Fruit fly (Drosophila melanogaster): Measurements from ENCODE around the gene Adhr.

Adhr gene

DNA sequence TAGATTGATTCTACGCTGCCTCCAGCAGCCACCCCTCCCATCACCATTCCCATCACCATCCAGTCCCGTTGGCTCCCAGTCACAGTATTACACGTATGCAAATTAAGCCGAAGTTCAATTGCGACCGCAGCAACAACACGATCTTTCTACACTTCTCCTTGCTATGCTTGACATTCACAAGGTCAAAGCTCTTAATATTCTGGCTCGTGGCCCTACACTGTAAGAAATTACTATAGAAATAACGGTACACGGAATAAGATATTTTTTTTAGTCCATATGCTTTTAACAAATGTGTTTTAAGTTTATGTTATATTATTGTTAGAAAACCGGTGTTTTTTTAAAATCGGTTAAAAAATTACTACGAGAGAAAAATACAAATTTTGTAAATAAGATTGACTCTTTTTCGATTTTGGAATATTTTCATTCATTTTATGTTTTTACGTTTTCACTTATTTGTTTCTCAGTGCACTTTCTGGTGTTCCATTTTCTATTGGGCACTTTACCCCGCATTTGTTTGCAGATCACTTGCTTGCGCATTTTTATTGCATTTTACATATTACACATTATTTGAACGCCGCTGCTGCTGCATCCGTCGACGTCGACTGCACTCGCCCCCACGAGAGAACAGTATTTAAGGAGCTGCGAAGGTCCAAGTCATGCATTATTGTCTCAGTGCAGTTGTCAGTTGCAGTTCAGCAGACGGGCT lies at the start of gene Adhr, which contains the start of gene Adh:
Gene Adhr, plus strand, starts transcription at position 656 of the 706 bp plus-strand sequence.
Gene Adh, plus strand, starts transcription at position 656 of the 706 bp plus-strand sequence.
- TF ChIP-seq CTCF (optimal IDR thresholded peaks at IDR 0.05) (no peak), CG8478 (optimal IDR thresholded peaks at IDR 0.05) (no peak)

DNA sequence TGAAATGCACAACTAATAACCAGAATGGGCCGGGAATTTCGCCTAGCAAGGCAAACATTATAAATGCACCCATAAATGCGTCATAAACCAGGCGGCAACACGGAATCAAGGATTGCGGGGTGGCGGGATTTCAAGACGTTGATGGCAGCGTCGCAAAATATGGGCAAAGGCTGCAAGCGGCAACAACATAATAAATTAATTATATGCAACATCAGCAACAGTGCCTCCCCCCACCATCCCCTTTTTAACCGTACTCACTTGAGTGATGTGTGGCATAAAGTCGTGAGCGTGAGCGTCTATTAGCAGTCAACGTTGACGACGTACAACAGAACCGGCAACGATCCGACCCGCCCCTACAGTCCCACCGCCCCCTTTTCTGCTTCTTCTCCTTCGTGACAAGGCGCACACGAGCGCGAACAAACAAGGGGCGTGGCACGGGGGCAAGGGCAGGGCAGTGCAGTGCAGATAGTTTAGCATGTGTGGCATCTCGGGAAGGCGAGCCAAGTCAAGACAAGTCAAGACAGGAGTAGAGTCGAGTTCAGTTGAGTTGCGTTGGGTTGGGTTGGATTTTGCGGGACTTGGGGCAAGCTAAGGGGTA lies 46.7 kb upstream of the Adhr start:
- no peak for TF ChIP-seq CG8478 (optimal IDR thresholded peaks at IDR 0.05)
- no peak for TF ChIP-seq CTCF (optimal IDR thresholded peaks at IDR 0.05)

DNA sequence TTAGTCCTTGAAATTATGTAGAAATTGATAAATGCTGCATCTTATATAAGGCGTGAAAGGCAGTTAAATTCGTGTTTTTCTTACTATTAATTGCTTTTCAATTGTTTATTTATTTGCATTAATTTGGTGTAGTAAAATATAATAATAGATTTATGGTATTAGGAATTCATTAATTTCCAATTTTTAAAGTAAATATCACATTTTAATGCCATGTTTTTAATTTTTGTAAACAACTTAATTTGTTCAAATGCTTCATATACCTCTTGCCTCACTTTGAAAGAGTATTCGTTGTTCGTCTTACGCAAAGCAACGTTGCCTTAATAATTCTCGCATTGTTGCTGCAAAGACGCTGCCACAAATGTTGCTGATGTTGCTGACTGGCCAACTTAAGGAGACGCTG lies 46.1 kb upstream of the Adhr start:
- no peak for TF ChIP-seq CG8478 (optimal IDR thresholded peaks at IDR 0.05)
- TF ChIP-seq CTCF (optimal IDR thresholded peaks at IDR 0.05), result no peak

DNA sequence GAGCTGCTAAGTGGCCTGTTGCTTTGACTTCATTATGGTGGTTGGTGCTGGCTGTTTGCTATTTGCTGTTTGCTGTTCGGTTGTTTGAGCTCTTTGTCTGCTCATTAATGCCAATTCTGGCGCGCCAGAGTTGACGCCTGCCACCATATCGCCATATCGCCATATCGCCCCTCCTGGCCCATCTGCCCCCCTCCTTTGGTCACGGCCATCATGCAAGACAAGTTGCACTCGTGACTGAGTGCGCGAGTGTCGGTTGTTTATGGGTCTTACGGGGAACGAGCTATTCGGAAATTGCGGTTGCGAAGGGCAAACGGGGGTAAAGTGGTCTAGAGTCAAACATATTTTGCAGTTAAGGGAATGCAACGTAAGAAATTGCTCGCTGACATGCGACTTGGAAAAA lies 45.2 kb upstream of the Adhr start:
- TF ChIP-seq CTCF (optimal IDR thresholded peaks at IDR 0.05), result no peak

DNA sequence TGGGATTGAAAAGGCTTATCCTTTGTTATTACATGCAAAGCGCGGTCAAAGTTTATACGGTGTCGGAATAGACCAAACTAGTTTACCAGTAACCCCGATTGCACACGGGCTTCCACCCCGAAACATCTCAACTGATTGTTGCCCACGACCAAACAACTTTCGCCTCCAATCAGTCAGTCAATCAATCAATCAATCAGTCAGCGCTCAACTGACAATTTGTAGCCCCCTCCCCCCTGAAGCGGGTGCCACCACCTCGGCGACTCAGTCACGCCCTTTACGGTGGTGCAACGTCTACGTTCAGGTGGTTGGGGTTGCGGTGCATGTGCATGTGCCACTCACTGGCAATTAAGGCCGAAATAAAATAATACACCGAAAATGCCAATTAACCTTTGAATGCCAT lies 44.5 kb upstream of the Adhr start:
- TF ChIP-seq CTCF (optimal IDR thresholded peaks at IDR 0.05) (no peak), CG8478 (optimal IDR thresholded peaks at IDR 0.05) (no peak)

DNA sequence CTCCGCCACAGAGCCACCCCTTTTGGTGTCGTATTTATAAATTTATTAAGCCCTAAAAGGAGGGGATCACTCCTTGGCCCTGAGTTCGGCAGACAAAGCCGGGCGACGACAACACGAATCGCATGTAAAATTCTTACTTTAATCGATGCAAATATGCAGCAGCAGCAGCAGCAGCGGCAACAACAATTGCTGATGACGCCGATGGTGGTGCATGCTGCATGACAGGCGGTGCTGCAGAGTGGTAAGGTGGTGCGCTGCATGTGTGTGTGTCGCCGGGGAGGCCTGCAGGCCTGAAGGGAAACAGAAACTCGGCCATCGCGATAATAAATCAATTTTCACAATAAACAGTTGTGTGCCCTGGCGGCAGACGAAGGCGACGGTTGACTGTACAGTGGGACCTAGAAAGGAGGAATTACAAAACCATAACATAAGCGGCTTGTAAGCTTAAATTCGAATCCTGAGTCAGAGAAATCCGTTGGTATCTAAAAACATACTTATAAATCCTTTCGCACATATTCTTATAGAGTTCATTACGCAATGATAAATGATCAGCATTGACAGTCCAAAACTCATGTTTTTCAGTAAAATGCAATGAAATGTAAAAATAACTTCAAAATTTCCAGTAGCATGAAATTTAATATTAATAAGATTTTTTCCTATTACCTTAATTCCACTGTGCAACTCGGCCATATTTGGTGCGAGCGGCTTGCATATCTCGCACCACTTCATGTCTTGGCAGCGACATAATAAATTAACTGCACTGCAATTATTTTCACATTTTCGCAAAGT lies 43.5 kb upstream of the Adhr start:
- no peak for TF ChIP-seq CG8478 (optimal IDR thresholded peaks at IDR 0.05)
- no peak for TF ChIP-seq CTCF (optimal IDR thresholded peaks at IDR 0.05)

DNA sequence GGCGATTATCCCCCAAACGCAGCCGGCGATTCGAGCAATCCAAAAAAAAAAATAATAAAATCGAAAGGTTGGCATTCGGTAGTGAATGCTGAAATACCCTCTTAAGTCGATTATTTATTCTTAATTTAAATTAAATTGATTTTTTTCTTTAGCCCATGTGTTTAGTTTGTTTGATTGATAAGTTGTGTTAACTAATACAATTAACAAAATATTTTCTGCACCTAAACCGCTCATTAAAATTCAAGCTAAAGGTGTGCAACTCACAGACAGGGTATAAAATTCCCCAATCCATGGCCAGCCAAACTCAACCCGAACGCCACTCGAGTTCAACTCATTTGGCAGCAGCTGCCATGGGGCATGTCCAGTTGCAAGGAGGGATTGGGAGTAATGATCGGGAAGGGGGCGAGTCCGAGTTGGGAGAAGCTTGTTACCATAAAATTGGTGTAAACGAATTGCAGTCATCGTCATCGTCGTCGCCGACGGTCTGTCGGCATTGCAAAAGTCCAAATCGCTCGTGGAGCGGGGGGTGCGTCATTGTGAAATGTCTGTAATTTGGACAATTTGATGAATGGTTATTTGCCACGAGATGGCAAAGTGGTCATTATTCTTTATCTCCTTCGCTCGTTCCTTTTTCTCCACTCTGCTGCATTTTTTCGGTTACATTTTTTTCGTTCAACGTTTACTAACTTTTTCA lies 42.0 kb upstream of the Adhr start:
- TF ChIP-seq CTCF (optimal IDR thresholded peaks at IDR 0.05), result no peak
- TF ChIP-seq CG8478 (optimal IDR thresholded peaks at IDR 0.05), result no peak

DNA sequence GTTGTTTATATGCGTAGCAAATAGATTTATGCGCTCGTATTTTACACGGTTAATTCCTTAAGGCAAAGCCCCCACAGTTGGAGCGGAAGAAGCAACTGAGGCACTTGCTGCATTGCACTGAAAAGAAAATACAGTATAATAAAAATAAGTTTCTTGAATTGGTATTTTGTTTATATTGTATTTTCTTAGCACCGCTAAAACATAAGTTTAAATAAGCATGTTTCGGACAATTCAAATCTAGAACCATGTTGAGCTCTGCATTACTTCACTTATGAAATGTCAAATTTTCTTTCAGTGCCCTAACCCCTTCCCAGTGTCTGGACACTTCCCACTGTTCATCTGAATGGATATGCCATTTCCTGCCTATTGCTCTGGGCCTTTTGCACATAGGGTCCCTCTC lies 40.5 kb upstream of the Adhr start:
- TF ChIP-seq CG8478 (optimal IDR thresholded peaks at IDR 0.05), result no peak
- no peak for TF ChIP-seq CTCF (optimal IDR thresholded peaks at IDR 0.05)

DNA sequence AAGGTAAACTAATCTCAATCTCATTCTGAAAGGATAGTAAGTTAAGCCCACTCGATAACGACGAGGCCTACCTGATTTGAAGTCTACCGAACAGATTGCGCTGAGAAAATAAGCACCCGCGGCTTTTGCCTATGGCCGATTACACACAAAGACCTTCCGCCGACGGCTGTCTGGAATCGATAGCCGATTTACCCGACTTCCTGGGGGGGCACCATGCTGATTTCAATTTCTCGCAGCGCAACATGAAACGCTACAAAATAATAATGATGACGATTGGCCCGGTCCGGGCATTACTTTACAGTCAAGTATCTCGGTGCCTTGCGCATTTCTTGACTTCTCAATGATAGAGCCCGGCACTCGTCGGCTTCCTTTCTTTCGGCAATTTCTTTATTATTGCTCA lies 38.2 kb upstream of the Adhr start:
- TF ChIP-seq CTCF (optimal IDR thresholded peaks at IDR 0.05) (no peak), CG8478 (optimal IDR thresholded peaks at IDR 0.05) (no peak)

DNA sequence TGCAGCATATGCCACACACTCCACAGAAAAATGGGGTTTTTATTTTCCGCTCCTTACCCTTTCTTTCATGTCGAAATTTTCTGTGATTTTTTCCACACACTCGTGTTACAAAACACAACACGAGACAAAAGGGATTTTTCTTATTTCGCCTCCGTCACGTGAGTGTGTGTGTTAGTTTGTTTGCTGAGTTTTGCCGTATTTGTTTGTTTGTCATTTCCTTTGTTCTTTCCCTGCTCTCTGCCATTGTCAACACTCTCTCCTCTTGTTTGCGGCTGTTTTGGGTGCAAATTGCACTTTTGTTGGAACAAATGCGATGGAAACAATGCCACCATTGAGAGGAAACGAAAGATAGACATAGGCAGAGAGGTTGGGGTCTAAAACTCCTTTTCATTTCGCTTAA lies 35.9 kb upstream of the Adhr start:
- no peak for TF ChIP-seq CG8478 (optimal IDR thresholded peaks at IDR 0.05)
- no peak for TF ChIP-seq CTCF (optimal IDR thresholded peaks at IDR 0.05)

DNA sequence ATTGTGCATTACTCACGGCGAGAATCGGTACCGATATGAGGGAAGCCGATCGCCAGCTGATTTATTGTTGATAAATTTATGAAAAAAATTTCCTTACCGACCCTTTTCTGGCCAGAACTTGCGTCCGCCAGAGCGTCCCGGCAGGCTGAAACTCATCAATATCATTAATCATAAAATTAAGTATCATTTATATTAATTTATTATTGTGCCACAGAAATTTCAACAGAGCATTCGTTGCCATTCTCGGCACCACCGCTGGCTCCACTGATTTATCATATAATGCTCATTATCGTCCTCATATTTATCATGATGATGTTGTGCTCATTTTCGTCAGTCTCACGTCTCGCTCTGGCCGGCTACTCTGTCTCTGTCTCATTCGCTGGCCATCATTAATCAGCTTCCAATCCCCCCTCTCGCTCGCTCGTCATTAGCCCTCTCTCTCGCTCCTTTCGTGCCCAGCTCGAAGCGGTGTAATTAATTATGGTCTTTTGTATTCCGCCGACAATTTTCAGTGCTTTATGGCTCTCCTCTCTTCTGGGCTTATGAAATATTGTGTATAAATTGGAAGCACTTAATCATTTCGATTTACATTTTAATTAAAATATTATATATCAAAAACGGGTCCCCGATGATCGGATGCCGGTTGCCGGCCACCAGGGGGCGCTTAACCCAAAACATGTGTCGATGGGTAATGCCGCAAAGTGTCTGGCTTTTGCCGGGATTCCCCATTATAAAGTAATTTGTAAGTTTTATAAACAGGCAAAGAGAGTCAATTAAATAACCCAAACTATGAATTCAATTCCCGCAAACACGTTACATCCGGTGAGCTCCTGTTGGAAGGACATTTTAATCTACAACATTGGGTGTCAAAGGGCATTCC lies 34.4 kb upstream of the Adhr start:
- TF ChIP-seq CTCF (optimal IDR thresholded peaks at IDR 0.05) (peak in 1 of 2 experiments; percentile 71), CG8478 (optimal IDR thresholded peaks at IDR 0.05) (no peak)

DNA sequence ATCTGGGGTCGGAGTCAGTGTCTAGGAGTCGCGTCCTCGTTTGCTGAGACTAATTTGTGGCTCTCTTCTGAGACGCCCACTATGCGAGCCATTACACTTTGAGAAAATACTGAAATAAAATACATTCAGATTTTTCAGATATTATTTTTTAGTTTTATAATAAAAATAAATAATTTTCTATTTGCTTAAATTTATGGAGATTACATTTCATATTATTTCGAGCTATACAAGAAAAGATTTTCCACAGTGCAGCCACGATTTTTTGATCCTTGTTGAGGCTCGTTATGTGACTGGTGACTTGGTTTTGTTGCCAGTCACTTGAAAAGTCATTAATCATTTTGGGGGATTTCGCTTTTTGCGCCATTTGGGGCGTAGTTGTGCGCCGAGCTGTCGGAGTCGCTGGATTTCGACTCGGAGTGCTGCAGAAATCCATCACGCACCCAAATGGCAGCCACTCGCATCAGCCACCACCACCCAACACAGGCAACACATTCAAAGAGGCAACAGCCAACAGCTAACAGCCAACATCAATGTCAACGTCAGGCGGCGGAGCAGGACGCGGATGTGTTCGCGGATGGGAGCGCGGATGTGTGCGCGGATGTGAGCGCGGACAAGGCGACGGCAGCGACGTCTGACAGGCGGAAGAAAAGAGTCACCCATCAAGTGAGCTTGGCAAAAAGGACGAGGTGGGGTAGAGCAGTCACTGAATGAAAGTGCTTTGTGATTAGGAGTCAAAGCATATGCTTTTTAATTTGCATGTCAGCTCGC lies 28.5 kb upstream of the Adhr start:
- TF ChIP-seq CTCF (optimal IDR thresholded peaks at IDR 0.05) (peak in 1 of 2 experiments; percentile 14), CG8478 (optimal IDR thresholded peaks at IDR 0.05) (no peak)

DNA sequence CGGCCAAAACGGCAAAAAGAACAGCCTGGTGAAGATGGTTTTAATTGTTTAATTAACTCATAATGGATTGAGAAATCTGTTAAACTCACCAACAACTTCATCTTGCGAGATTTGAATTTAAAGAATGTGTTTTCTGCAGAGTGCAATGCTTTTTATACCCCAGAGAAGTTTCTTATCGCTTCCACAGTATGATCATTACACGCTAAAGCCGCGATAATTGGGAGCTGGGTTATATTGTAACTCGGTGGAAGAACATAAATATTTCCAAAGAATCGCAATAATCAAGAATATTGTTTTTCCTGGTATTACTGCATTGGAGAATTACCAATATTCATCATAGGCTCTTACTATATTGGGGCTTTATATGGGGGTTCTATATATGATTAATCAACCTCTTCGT lies 27.2 kb upstream of the Adhr start, which contains the start of gene CG42680:
Gene CG42680, minus strand, starts transcription at position 101 of the 400 bp plus-strand sequence.
- TF ChIP-seq CTCF (optimal IDR thresholded peaks at IDR 0.05) (no peak), CG8478 (optimal IDR thresholded peaks at IDR 0.05) (no peak)

All from S2 (cell line).